Worm (Caenorhabditis elegans) whole organism, L1 larva: ENCODE data around the gene R12B2.13.

Experiments
- aly-2 ChIP-seq: fragments of 150-350 bp; optimal IDR thresholded peaks from 2 replicates; lab custom pipeline; 2014; ENCODE audit warnings: missing biosample characterization, missing genetic modification characterization
- fkh-10 ChIP-seq: sonication (generic microtip); optimal IDR thresholded peaks from 2 replicates; lab custom pipeline; 2017; ENCODE audit warnings: missing biosample characterization, missing genetic modification reagents, missing genetic modification characterization
- lin-15B ChIP-seq: fragments of 150-350 bp; sonication (generic microtip); optimal IDR thresholded peaks from 3 replicates; lab custom pipeline; 2014; ENCODE audit warnings: missing biosample characterization, missing genetic modification characterization
- lsy-2 ChIP-seq, 2 experiments: fragments of 150-350 bp; optimal IDR thresholded peaks; 2 replicates each; lab custom pipeline; 2014; ENCODE audit warnings: missing biosample characterization in 2 of 2, missing genetic modification characterization in 2 of 2
- nhr-12 ChIP-seq: sonication (generic microtip); optimal IDR thresholded peaks from 2 replicates; lab custom pipeline; 2017; ENCODE audit warnings: missing biosample characterization, missing genetic modification characterization
- rnt-1 ChIP-seq: sonication (generic microtip); optimal IDR thresholded peaks from 2 replicates; lab custom pipeline; 2016; ENCODE audit warnings: mild to moderate bottlenecking, missing genetic modification characterization, moderate library complexity, missing compliant biosample characterization
- skn-1 ChIP-seq: fragments of 150-350 bp; optimal IDR thresholded peaks from 2 replicates; lab custom pipeline; 2014; ENCODE audit warnings: missing biosample characterization, missing genetic modification characterization
- unc-130 ChIP-seq: fragments of 150-350 bp; optimal IDR thresholded peaks from 2 replicates; lab custom pipeline; 2017; ENCODE audit warnings: missing biosample characterization, missing genetic modification characterization, inconsistent platforms

ce11 chrIII:5868401-5868800 is 35.1 kb upstream of the R12B2.13 start, which contains the start of gene eng-1:
- TF ChIP-seq lsy-2 (tag; optimal IDR thresholded peaks at IDR 0.05; lab: Kevin White, UChicago) (no peak), unc-130 (tag; lab: Kevin White, UChicago) (no peak), nhr-12 (no peak), rnt-1 (tag; lab: Kevin White, UChicago) (no peak), lin-15B (tag; lab: Kevin White, UChicago) (no peak), skn-1 (tag; lab: Kevin White, UChicago) (no peak), aly-2 (tag; lab: Kevin White, UChicago) (no peak), fkh-10 (no peak)
